Worm (Caenorhabditis elegans): ENCODE data around the gene kat-1.

DNA sequence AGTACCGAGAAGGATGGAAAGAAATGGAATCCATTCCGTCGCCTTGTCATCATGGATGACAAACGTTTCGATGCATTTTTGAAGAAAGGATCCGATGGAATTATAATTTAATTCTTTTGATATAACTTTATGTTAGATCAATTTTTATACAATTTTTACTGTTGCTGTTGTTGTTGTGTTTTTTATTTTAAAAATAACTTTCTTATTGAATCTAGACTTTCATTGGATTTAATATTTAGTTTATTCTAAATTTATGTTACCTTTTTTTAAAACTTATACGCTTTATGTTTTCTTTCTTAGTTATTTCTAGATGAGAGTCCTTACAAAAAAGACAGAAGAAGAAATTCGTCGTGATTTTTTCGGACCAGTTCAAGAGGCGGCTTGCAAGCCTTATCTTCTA is 18.6 kb upstream of the kat-1 start, which contains the start of gene ZK1127.3:
- no peak for TF ChIP-seq W03F9.2 (tag; optimal IDR thresholded peaks at IDR 0.05)
- no peak for TF ChIP-seq him-1 (tag; optimal IDR thresholded peaks at IDR 0.05)
- TF ChIP-seq dao-5 (tag; optimal IDR thresholded peaks at IDR 0.05), result no peak
